Worm (Caenorhabditis elegans) whole organism, early embryonic: ENCODE results near the gene popl-5.
A peak's percentile ranks its signal among the peaks of the same experiment; 100 is the strongest.

Experiments used
- B0310.2 ChIP-seq: sonication (generic microtip); optimal IDR thresholded peaks from 2 replicates; lab custom pipeline; 2016; ENCODE audit warnings: mild to moderate bottlenecking, missing genetic modification characterization, missing compliant biosample characterization
- F13C5.2 ChIP-seq: sonication (generic microtip); optimal IDR thresholded peaks from 2 replicates; lab custom pipeline; 2017; ENCODE audit warnings: mild to moderate bottlenecking, missing genetic modification characterization, inconsistent platforms, missing compliant biosample characterization
- aly-1 ChIP-seq: sonication (generic microtip); optimal IDR thresholded peaks from 2 replicates; lab custom pipeline; 2016; ENCODE audit warnings: missing genetic modification characterization, missing compliant biosample characterization
- ama-1 ChIP-seq: fragments of 150-350 bp; optimal IDR thresholded peaks from 2 replicates; lab custom pipeline; 2014
- ceh-13 ChIP-seq: fragments of 200-800 bp; sonication (Bioruptor generic); optimal IDR thresholded peaks from 2 replicates; lab custom pipeline; 2018; ENCODE audit warnings: mild to moderate bottlenecking, missing genetic modification characterization, missing compliant biosample characterization
- ceh-36 ChIP-seq: sonication (generic microtip); optimal IDR thresholded peaks from 2 replicates; lab custom pipeline; 2016; ENCODE audit warnings: missing genetic modification characterization, inconsistent platforms, missing compliant biosample characterization
- ets-7 ChIP-seq: sonication (generic microtip); optimal IDR thresholded peaks from 2 replicates; lab custom pipeline; 2016; ENCODE audit warnings: missing genotype, missing genetic modification characterization, missing compliant biosample characterization
- flt-1 ChIP-seq: fragments of 200-800 bp; sonication (Bioruptor generic); IDR thresholded peaks from 2 replicates; pipeline ENCODE4 v1.3.6; 2022; ENCODE audit warnings: missing genetic modification characterization, missing compliant biosample characterization
- hmbx-1 ChIP-seq: sonication (generic microtip); optimal IDR thresholded peaks from 2 replicates; lab custom pipeline; 2016; ENCODE audit warnings: mild to moderate bottlenecking, missing genetic modification characterization, missing compliant biosample characterization
- hmg-4 ChIP-seq: fragments of 200-800 bp; sonication (Bioruptor generic); optimal IDR thresholded peaks from 2 replicates; lab custom pipeline; 2018; ENCODE audit warnings: mild to moderate bottlenecking, missing genetic modification characterization, missing compliant biosample characterization
- hnd-1 ChIP-seq: sonication (generic microtip); optimal IDR thresholded peaks from 2 replicates; lab custom pipeline; 2016; ENCODE audit warnings: missing genetic modification characterization, missing compliant biosample characterization
- pes-1 ChIP-seq: fragments of 200-800 bp; sonication (Bioruptor generic); IDR thresholded peaks from 2 replicates; pipeline ENCODE4 v1.3.6; 2022; ENCODE audit warnings: missing genetic modification reagents, missing genetic modification characterization, missing compliant biosample characterization
- scrt-1 ChIP-seq: fragments of 200-800 bp; sonication (Bioruptor generic); IDR thresholded peaks from 2 replicates; pipeline ENCODE4 v1.3.6; 2022; ENCODE audit warnings: missing genetic modification characterization, missing compliant biosample characterization
- sea-1 ChIP-seq: fragments of 200-800 bp; sonication (Bioruptor generic); conservative IDR thresholded peaks from 2 replicates; pipeline ENCODE4 v1.3.6; 2022; ENCODE audit warnings: missing genetic modification characterization, missing compliant biosample characterization
- tbx-11 ChIP-seq: fragments of 200-800 bp; sonication (Bioruptor generic); IDR thresholded peaks from 2 replicates; pipeline ENCODE4 v1.3.6; 2022; ENCODE audit warnings: missing genetic modification characterization, missing compliant biosample characterization
- tbx-37 ChIP-seq: fragments of 200-800 bp; sonication (Bioruptor generic); conservative IDR thresholded peaks from 2 replicates; pipeline ENCODE4 v1.3.6; 2022; ENCODE audit warnings: missing genetic modification reagents, missing genetic modification characterization, missing compliant biosample characterization
- tra-4 ChIP-seq: sonication (generic microtip); optimal IDR thresholded peaks from 2 replicates; lab custom pipeline; 2017; ENCODE audit warnings: missing genetic modification characterization, missing compliant biosample characterization

The popl-5 gene

DNA sequence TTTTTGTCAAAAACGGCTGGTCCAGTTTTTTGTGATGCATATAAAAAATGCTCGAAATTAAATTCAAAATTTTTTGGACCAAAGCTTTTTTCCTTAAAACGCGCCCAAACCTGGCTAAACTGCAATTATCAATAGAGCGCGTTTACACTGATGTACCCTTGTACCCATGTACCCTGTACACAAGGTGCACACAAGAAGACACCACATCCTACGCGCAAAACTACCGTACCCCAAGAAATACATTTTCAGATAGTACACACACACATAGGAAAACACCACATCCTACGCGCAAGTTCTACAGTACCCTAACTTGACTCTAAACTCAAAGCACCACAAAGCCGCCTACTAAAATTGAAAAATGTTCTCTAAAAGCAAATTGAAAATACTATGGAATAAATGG lies 15.8 kb downstream of the popl-5 start:
- no peak for TF ChIP-seq ama-1 (lab: Kevin White, UChicago)
- TF ChIP-seq aly-1 (tag; lab: Kevin White, UChicago) = no peak
- TF ChIP-seq F13C5.2 (tag; lab: Kevin White, UChicago) = no peak
- TF ChIP-seq B0310.2 (tag; lab: Kevin White, UChicago) = no peak
- TF ChIP-seq scrt-1 (GFP tag; lab: Robert Waterston, UW) = no peak
- no peak for TF ChIP-seq sea-1
- no peak for TF ChIP-seq hmg-4
- TF ChIP-seq flt-1 (GFP tag; lab: Robert Waterston, UW) = no peak
- TF ChIP-seq hnd-1 (tag; lab: Kevin White, UChicago) = no peak
- no peak for TF ChIP-seq tbx-11 (GFP tag; lab: Robert Waterston, UW)
- no peak for TF ChIP-seq pes-1 (GFP tag; lab: Robert Waterston, UW)
- TF ChIP-seq hmbx-1 (tag; lab: Kevin White, UChicago) = no peak
- no peak for TF ChIP-seq tbx-37 (GFP tag; lab: Robert Waterston, UW)
- no peak for TF ChIP-seq tra-4 (tag; lab: Kevin White, UChicago)

DNA sequence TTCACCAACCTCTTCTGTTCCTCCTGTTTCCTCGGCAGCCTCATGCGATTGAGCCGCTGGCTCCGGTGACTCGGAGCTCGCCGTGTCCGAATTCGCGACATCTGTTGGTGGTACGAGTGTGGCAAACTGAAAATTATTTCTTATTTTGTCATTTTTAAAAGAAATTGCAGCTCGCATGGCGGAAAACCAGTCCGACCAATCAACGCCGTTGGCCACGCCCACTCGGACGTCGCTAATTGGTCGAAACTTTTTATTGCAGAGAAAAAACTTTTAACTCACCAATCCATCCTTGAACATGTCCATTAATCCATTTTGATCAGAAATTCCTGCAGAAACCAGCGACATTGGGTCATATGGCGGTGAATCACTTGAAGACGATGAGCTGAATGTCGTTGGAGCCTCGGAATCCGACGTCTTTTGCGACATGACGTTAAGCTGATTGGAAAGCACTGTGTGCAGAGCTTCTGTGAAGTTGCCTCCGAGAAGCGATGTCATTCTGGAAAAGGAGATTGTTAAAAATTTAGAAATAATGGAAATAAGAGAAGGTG lies 16.8 kb downstream of the popl-5 start, which contains the start of gene bed-2:
TSS of gene bed-2 (minus strand) at position 498 of the 548 bp plus-strand sequence.
- TF ChIP-seq ama-1 (lab: Kevin White, UChicago) = no peak
- no peak for TF ChIP-seq ets-7 (tag; lab: Kevin White, UChicago)
- TF ChIP-seq flt-1 (GFP tag; lab: Robert Waterston, UW) = no peak
- TF ChIP-seq tra-4 (tag; lab: Kevin White, UChicago) = no peak
- no peak for TF ChIP-seq pes-1 (GFP tag; lab: Robert Waterston, UW)
- no peak for TF ChIP-seq hmg-4
- no peak for TF ChIP-seq F13C5.2 (tag; lab: Kevin White, UChicago)
- TF ChIP-seq B0310.2 (tag; lab: Kevin White, UChicago) = no peak
- no peak for TF ChIP-seq ceh-13 (GFP tag; lab: Kevin White, UChicago)
- no peak for TF ChIP-seq sea-1
- no peak for TF ChIP-seq scrt-1 (GFP tag; lab: Robert Waterston, UW)
- no peak for TF ChIP-seq aly-1 (tag; lab: Kevin White, UChicago)
- no peak for TF ChIP-seq hmbx-1 (tag; lab: Kevin White, UChicago)

DNA sequence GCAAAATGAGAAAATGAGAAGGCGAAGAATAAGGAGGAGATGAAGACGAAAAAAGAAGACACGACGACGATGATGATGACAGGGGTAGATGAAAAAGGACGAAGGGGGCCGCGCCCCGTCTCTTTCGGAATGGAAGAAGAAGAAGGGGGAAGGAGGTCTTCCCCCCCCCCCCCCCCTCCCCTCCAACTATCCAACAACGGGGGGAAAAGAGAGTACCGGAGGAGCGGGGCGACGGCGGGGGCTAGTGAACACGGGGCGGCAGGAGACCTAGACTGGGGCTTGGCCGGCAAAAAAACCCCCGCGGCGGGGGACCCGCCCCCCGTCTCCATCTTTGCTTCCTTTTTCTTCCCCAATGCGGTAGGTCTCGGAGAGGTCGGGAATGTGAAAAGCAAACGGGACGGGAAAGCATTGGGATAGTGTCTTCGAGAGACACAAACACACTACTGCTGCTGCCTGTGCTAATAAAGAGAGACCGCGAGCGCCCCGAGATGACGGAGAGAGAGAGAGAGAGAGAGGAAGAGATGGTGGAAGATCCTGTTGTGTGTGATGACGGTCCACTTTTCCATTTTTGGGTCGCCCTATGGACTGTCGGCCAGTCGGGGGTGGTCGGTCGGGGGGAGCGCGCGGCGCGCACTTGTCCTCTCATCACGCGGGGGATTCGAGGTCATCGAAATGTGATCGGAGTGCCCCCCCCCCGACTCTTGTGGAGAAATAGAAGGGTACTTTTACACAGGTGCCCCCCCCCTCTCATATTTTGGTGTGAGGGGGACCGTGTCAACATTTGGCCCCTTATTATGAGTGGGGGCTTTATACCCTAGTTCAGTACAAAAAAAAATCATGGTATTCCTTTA lies 19.3 kb downstream of the popl-5 start:
- TF ChIP-seq ama-1 (lab: Kevin White, UChicago) (no peak), scrt-1 (GFP tag; lab: Robert Waterston, UW) (0 out of 2 replicates have a peak, but pooled peaks have one; percentile 31), ets-7 (tag; lab: Kevin White, UChicago) (no peak), sea-1 (0 out of 2 replicates have a peak, but pooled peaks have one; percentile 17), tbx-11 (GFP tag; lab: Robert Waterston, UW) (no peak), aly-1 (tag; lab: Kevin White, UChicago) (no peak), hmg-4 (peak; percentile 35)

DNA sequence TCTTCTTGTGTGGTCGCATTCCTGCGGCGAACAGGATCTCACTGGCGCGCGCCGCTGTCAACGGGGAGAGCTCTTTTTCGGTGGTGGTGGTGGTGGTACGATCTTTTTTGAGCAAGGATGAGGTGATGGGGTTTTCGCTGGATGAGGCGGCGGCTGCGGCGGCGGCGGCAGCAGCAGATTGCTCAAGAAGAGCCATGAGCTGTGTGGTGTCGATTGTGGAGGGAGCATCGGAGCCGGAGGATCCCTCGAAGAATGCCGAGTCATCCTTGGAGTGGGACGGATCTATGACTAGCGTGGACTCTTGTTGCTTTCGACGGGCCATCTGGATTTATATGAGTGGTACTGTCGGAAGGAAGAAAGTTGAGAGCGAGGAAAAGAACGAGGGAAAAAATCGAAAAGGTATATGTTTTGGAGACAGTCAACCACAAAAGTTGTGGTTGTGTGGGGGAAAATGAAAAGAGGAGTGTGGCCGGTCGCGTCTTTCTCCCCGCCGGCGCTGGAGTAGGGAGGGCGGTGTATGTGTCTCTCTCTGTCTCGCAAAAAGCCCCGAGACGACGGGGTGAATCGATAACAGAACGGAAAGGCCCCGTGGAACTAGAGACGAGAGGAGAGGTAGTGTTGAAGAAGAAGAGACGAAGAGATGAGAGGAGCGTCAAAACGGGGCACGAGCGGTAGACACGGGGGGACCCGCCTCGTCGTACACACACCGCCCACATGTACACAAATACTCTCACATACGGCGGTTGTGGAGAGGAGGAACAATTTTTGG lies 20.5 kb downstream of the popl-5 start:
- TF ChIP-seq ets-7 (tag; lab: Kevin White, UChicago) (no peak), B0310.2 (tag; lab: Kevin White, UChicago) (no peak), scrt-1 (GFP tag; lab: Robert Waterston, UW) (no peak), tra-4 (tag; lab: Kevin White, UChicago) (no peak), pes-1 (GFP tag; lab: Robert Waterston, UW) (no peak), F13C5.2 (tag; lab: Kevin White, UChicago) (no peak), aly-1 (tag; lab: Kevin White, UChicago) (peak; percentile 54), tbx-37 (GFP tag; lab: Robert Waterston, UW) (no peak)

DNA sequence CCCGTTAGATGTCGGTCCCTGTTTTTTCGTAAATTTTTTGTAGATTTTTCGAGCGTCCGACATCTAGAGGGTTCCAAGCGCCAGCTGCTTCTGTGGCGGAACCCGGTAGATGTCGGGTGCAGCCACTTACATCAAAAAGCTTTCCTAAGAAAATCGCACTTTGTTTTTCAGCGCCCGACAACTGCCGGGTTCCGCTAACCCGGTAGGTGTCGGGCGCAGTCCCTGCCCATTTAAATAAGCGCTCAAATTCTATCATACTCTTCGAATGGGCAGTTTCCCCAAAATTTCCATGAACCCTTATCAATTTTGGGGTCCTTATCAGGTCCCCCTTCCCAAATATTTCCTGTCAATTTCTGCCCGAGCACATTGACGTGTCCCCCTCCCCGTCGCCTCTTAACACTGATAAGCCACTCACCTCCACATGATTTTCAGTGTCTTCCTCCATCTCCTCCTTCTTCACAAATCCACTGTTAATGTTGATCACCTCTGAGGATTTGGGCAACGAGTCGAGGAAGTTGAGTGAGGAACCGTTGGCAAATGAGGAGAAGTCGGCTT lies 21.7 kb downstream of the popl-5 start:
- TF ChIP-seq pes-1 (GFP tag; lab: Robert Waterston, UW) (0 out of 2 replicates have a peak, but pooled peaks have one; percentile 41), scrt-1 (GFP tag; lab: Robert Waterston, UW) (no peak)

DNA sequence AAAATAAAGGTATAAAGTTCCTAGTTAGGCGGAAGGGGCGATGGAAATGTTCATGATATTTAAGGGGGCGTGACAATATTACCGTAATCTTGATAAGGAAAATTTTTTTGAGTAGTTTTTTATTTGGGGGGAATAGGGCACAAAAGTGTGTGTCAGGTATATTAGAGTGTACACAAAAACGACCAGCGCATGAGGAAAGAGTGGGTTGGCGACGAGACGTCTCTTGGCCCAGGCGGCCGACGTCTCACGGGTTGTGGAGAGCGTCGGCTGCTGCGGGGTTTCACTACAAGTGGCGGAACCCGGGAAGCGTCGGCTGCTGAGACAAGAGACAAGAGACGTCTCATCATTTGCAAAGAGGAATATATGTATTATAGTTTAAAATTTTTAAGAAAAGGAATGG lies 23.4 kb downstream of the popl-5 start:
- TF ChIP-seq tbx-11 (GFP tag; lab: Robert Waterston, UW) (0 out of 2 replicates have a peak, but pooled peaks have one; percentile 15), flt-1 (GFP tag; lab: Robert Waterston, UW) (no peak), ama-1 (lab: Kevin White, UChicago) (no peak), sea-1 (0 out of 2 replicates have a peak, but pooled peaks have one; percentile 33), ceh-36 (tag; lab: Kevin White, UChicago) (no peak), B0310.2 (tag; lab: Kevin White, UChicago) (no peak), hmg-4 (no peak), hnd-1 (tag; lab: Kevin White, UChicago) (no peak), ceh-13 (GFP tag; lab: Kevin White, UChicago) (no peak), pes-1 (GFP tag; lab: Robert Waterston, UW) (0 out of 2 replicates have a peak, but pooled peaks have one; percentile 31)
